Worm (Caenorhabditis elegans): Measurements from ENCODE around the gene C46A5.1.

DNA sequence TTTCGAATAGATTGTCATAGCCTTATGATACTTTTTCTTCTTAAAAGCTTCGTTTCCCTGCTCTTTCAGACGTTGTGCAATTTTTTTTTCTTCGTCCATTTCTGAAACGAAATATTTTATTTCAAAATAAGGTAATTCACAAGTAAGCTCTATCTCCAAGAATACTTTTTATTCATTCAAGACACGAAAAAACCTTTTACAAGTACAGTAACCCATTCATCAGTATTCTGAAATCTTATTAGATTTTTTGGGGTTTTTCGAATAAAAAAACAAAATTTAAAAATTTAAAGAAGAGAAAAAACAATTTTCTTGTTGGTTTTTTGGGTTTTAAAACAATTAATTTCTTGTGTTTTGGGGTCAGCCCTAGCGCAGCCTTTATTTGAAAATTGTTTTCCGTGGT, 15.1 kb downstream of the C46A5.1 start, which contains the start of gene rpap-3:
- TF ChIP-seq flt-1 (GFP tag; IDR thresholded peaks at IDR 0.05) (no peak), T22C8.4 (GFP tag; IDR thresholded peaks at IDR 0.05) (no peak), ztf-23 (GFP tag; IDR thresholded peaks at IDR 0.05) (no peak), klf-2 (GFP tag; conservative IDR thresholded peaks at IDR 0.05) (no peak)
